Fruit fly (Drosophila melanogaster) whole organism: Measurements from ENCODE around the gene CG31542.

ENCODE experiments used
- CG8478 ChIP-seq: fragments of >200 bp; optimal IDR thresholded peaks from 2 replicates; lab custom pipeline; 2018; ENCODE audit warnings: inconsistent platforms
- Dll ChIP-seq: fragments of >200 bp; optimal IDR thresholded peaks from 2 replicates; lab custom pipeline; 2017
- EcR ChIP-seq, 2 experiments: fragments of >200 bp; optimal IDR thresholded peaks; 2 replicates each; lab custom pipeline; 2017; ENCODE audit warnings: missing biosample characterization in 2 of 2, missing genetic modification characterization in 2 of 2, missing genetic modification reagents in 2 of 2
- pan ChIP-seq: fragments of >200 bp; optimal IDR thresholded peaks from 2 replicates; lab custom pipeline; 2017
- psq ChIP-seq: fragments of >200 bp; optimal IDR thresholded peaks from 2 replicates; lab custom pipeline; 2017
- usp ChIP-seq: fragments of >200 bp; optimal IDR thresholded peaks from 2 replicates; lab custom pipeline; 2017; ENCODE audit warnings: missing biosample characterization, missing genetic modification characterization, mixed read lengths

dm6 chr3R:5331764-5332405, 37.5 kb upstream of the CG31542 start:
- TF ChIP-seq psq, result no peak
- TF ChIP-seq pan (lab: Kevin White, UChicago), result peak; percentile 65
- no peak for TF ChIP-seq EcR (GFP tag; optimal IDR thresholded peaks at IDR 0.05; lab: Kevin White, UChicago)
- TF ChIP-seq Dll (lab: Kevin White, UChicago), result no peak
- TF ChIP-seq usp (GFP tag; lab: Kevin White, UChicago), result no peak
- TF ChIP-seq CG8478, result no peak
